Worm (Caenorhabditis elegans) whole organism, young adult: ENCODE data around the gene clec-185.

Source experiments
- F49E8.2 ChIP-seq: sonication (generic microtip); optimal IDR thresholded peaks from 3 replicates; lab custom pipeline; 2017; ENCODE audit warnings: missing genetic modification characterization, mild to moderate bottlenecking, missing compliant biosample characterization, antibody characterized with exemption, moderate library complexity; ENCODE audit not compliant: insufficient read depth
- K11D2.4 ChIP-seq: fragments of 200-800 bp; sonication (Bioruptor generic); IDR thresholded peaks from 2 replicates; pipeline ENCODE4 v1.3.6; 2022; ENCODE audit warnings: missing genetic modification reagents, missing genetic modification characterization, missing compliant biosample characterization
- Y53F4B.3 ChIP-seq: fragments of 200-800 bp; sonication (Bioruptor generic); IDR thresholded peaks from 2 replicates; pipeline ENCODE4 v1.3.6; 2022; ENCODE audit warnings: missing genetic modification reagents, missing genetic modification characterization, missing compliant biosample characterization
- ama-1 ChIP-seq, 3 experiments: fragments of 150-350 bp in 1 of 3; sonication (generic microtip) in 2 of 3; optimal IDR thresholded peaks; 2 replicates each; lab custom pipeline; 2014 to 2018; ENCODE audit warnings: missing biosample characterization in 2 of 3, missing genetic modification characterization in 2 of 3, missing genetic modification reagents in 2 of 3
- snpc-4 ChIP-seq, 5 experiments: fragments of 150-350 bp in 1 of 5; sonication (generic microtip) in 4 of 5; optimal IDR thresholded peaks; 2 replicates each; lab custom pipeline; 2014 to 2018; ENCODE audit warnings: missing genetic modification characterization in 5 of 5, missing biosample characterization in 3 of 5, antibody characterized with exemption in 2 of 5, mild to moderate bottlenecking in 2 of 5, missing compliant biosample characterization in 2 of 5, missing genotype in 2 of 5, moderate library complexity in 2 of 5, missing genetic modification reagents in 1 of 5
- somi-1 ChIP-seq: fragments of 200-800 bp; sonication (Bioruptor generic); optimal IDR thresholded peaks from 2 replicates; lab custom pipeline; 2018; ENCODE audit warnings: mild to moderate bottlenecking, missing genetic modification characterization, missing compliant biosample characterization
- zim-3 ChIP-seq: sonication (generic microtip); optimal IDR thresholded peaks from 2 replicates; lab custom pipeline; 2017; ENCODE audit warnings: mild to moderate bottlenecking, missing genetic modification characterization, moderate library complexity, missing compliant biosample characterization

ce11 chrIV:12389951-12390350 is 48.5 kb upstream of the clec-185 start, which contains the start of gene spe-45:
- TF ChIP-seq somi-1 (GFP tag; lab: Kevin White, UChicago) (no peak), F49E8.2 (tag; lab: Kevin White, UChicago) (peak; percentile 71), snpc-4 (GFP tag; optimal IDR thresholded peaks at IDR 0.05; lab: Kevin White, UChicago) (no peak), snpc-4 (tag; optimal IDR thresholded peaks at IDR 0.05; lab: Kevin White, UChicago) (peak in 2 of 4 experiments; percentile 15 to 47), zim-3 (tag; lab: Kevin White, UChicago) (no peak), Y53F4B.3 (no peak), ama-1 (optimal IDR thresholded peaks at IDR 0.05; lab: Kevin White, UChicago) (no peak), ama-1 (GFP tag; optimal IDR thresholded peaks at IDR 0.05; lab: Kevin White, UChicago) (peak in 1 of 2 experiments; percentile 74), K11D2.4 (no peak)
